Fruit fly (Drosophila melanogaster) whole organism, embryonic: Measurements from ENCODE around the gene CG4267.

ENCODE experiments used
- CG10321 ChIP-seq: fragments of 200-800 bp; sonication (Bioruptor generic); IDR thresholded peaks from 2 replicates; pipeline ENCODE4 v1.3.6; 2022; ENCODE audit warnings: missing biosample characterization, missing genetic modification characterization
- CG10959 ChIP-seq: fragments of 200-800 bp; sonication (Bioruptor generic); IDR thresholded peaks from 2 replicates; pipeline ENCODE4 v1.3.6; 2022; ENCODE audit warnings: missing biosample characterization, missing genetic modification characterization
- CG13287 ChIP-seq: fragments of 200-800 bp; sonication (Bioruptor generic); IDR thresholded peaks from 2 replicates; pipeline ENCODE4 v1.3.6; 2022; ENCODE audit warnings: missing biosample characterization, missing genetic modification characterization; ENCODE audit not compliant: partially characterized antibody
- CG14667 ChIP-seq: fragments of 200-800 bp; sonication (Bioruptor generic); IDR thresholded peaks from 2 replicates; pipeline ENCODE4 v1.3.6; 2022; ENCODE audit warnings: missing biosample characterization, missing genetic modification characterization
- CG14965 ChIP-seq: fragments of 200-800 bp; sonication (Bioruptor generic); optimal IDR thresholded peaks from 2 replicates; lab custom pipeline; 2016; ENCODE audit warnings: missing biosample characterization, missing genetic modification characterization, borderline replicate concordance
- CG1529 ChIP-seq: fragments of 200-800 bp; sonication (Bioruptor generic); optimal IDR thresholded peaks from 3 replicates; lab custom pipeline; 2018; ENCODE audit warnings: missing biosample characterization, missing genetic modification characterization
- CG1603 ChIP-seq: fragments of 200-800 bp; sonication (Bioruptor generic); optimal IDR thresholded peaks from 2 replicates; lab custom pipeline; 2019; ENCODE audit warnings: missing biosample characterization, mild to moderate bottlenecking, missing genetic modification characterization, moderate library complexity
- CG16815 ChIP-seq: fragments of 200-800 bp; sonication (Bioruptor generic); optimal IDR thresholded peaks from 3 replicates; lab custom pipeline; 2017; ENCODE audit warnings: missing biosample characterization, mild to moderate bottlenecking, missing genetic modification characterization
- CG2712 ChIP-seq: fragments of 200-800 bp; optimal IDR thresholded peaks from 3 replicates; lab custom pipeline; 2019; ENCODE audit warnings: missing biosample characterization, mild to moderate bottlenecking, missing genetic modification characterization, moderate library complexity
- CG32532 ChIP-seq: fragments of 200-800 bp; sonication (Bioruptor generic); IDR thresholded peaks from 2 replicates; pipeline ENCODE4 v1.3.6; 2022; ENCODE audit warnings: missing biosample characterization, missing genetic modification characterization
- CG3838 ChIP-seq: fragments of 200-800 bp; sonication (Bioruptor generic); optimal IDR thresholded peaks from 3 replicates; lab custom pipeline; 2016; ENCODE audit warnings: missing biosample characterization, missing genetic modification characterization
- CG4328 ChIP-seq: fragments of 200-800 bp; sonication (Bioruptor generic); optimal IDR thresholded peaks from 3 replicates; lab custom pipeline; 2017; ENCODE audit warnings: missing biosample characterization, missing genetic modification reagents, missing genetic modification characterization
- CG4707 ChIP-seq: fragments of 200-800 bp; sonication (Bioruptor generic); optimal IDR thresholded peaks from 2 replicates; lab custom pipeline; 2018; ENCODE audit warnings: missing biosample characterization, mild to moderate bottlenecking, missing genetic modification characterization, moderate library complexity
- CG4730 ChIP-seq: fragments of 200-800 bp; sonication (Bioruptor generic); IDR thresholded peaks from 2 replicates; pipeline ENCODE4 v1.3.6; 2022; ENCODE audit warnings: missing biosample characterization, missing genetic modification characterization
- CG6765 ChIP-seq: fragments of 200-800 bp; sonication (Bioruptor generic); optimal IDR thresholded peaks from 3 replicates; lab custom pipeline; 2017; ENCODE audit warnings: missing biosample characterization, mild to moderate bottlenecking, missing genetic modification characterization
- CG6813 ChIP-seq: fragments of 200-800 bp; sonication (Bioruptor generic); optimal IDR thresholded peaks from 2 replicates; lab custom pipeline; 2017; ENCODE audit warnings: missing biosample characterization, missing genetic modification characterization, mild to moderate bottlenecking, moderate library complexity, missing genetic modification reagents
- CG8944 ChIP-seq: fragments of 200-800 bp; sonication (Bioruptor generic); optimal IDR thresholded peaks from 3 replicates; lab custom pipeline; 2016; ENCODE audit warnings: missing biosample characterization, missing genetic modification characterization
- CoRest ChIP-seq: fragments of 200-800 bp; sonication (Bioruptor generic); optimal IDR thresholded peaks from 3 replicates; lab custom pipeline; 2018; ENCODE audit warnings: missing biosample characterization, mild to moderate bottlenecking, missing genetic modification characterization, moderate library complexity
- Ets65A ChIP-seq: fragments of 200-800 bp; sonication (Bioruptor generic); peaks from one replicate; lab custom pipeline; 2016; ENCODE audit warnings: missing biosample characterization, missing genetic modification characterization
- Fer2 ChIP-seq: fragments of 200-800 bp; sonication (Bioruptor generic); optimal IDR thresholded peaks from 2 replicates; lab custom pipeline; 2018; ENCODE audit warnings: missing biosample characterization, mild to moderate bottlenecking, missing genetic modification characterization, moderate library complexity
- HLH54F ChIP-seq: fragments of 200-800 bp; sonication (Bioruptor generic); optimal IDR thresholded peaks from 3 replicates; lab custom pipeline; 2016; ENCODE audit warnings: missing biosample characterization, missing genetic modification characterization
- HLHmδ ChIP-seq: fragments of 200-800 bp; sonication (Bioruptor generic); optimal IDR thresholded peaks from 2 replicates; lab custom pipeline; 2018; ENCODE audit warnings: missing biosample characterization, mild to moderate bottlenecking, missing genetic modification characterization, moderate library complexity
- Mad ChIP-seq: fragments of 200-800 bp; sonication (Bioruptor generic); optimal IDR thresholded peaks from 2 replicates; lab custom pipeline; 2016; ENCODE audit warnings: missing biosample characterization, missing genetic modification characterization
- Myb ChIP-seq: fragments of 200-800 bp; sonication (Bioruptor generic); optimal IDR thresholded peaks from 2 replicates; lab custom pipeline; 2016; ENCODE audit warnings: missing biosample characterization, missing genetic modification characterization
- PHDP ChIP-seq: fragments of 200-800 bp; sonication (Bioruptor generic); optimal IDR thresholded peaks from 3 replicates; lab custom pipeline; 2018; ENCODE audit warnings: missing biosample characterization, mild to moderate bottlenecking, missing genetic modification characterization, moderate library complexity
- Sox100B ChIP-seq: fragments of 200-800 bp; sonication (Bioruptor generic); optimal IDR thresholded peaks from 3 replicates; lab custom pipeline; 2018; ENCODE audit warnings: missing biosample characterization, mild to moderate bottlenecking, missing genetic modification characterization
- Stat92E ChIP-seq, 3 experiments: fragments of >200 bp in 2 of 3; fragments of 200-800 bp in 1 of 3; sonication (Bioruptor generic) in 1 of 3; optimal IDR thresholded peaks; 2 replicates each; lab custom pipeline; 2017 to 2019; ENCODE audit warnings: missing biosample characterization in 3 of 3, missing genetic modification characterization in 3 of 3, mild to moderate bottlenecking in 1 of 3, moderate library complexity in 1 of 3
- TFAM ChIP-seq: fragments of 200-800 bp; sonication (Bioruptor generic); optimal IDR thresholded peaks from 2 replicates; lab custom pipeline; 2017; ENCODE audit warnings: missing biosample characterization, missing genetic modification characterization, inconsistent platforms
- ap ChIP-seq: fragments of 200-800 bp; sonication (Bioruptor generic); IDR thresholded peaks from 2 replicates; pipeline ENCODE4 v1.3.6; 2022; ENCODE audit warnings: missing biosample characterization, missing genetic modification characterization
- cas ChIP-seq: fragments of 200-800 bp; sonication (Bioruptor generic); IDR thresholded peaks from 2 replicates; pipeline ENCODE4 v1.3.6; 2022; ENCODE audit warnings: missing biosample characterization, missing genetic modification characterization
- caup ChIP-seq: fragments of 200-800 bp; sonication (Bioruptor generic); optimal IDR thresholded peaks from 3 replicates; lab custom pipeline; 2017; ENCODE audit warnings: missing biosample characterization, mild to moderate bottlenecking, missing genetic modification characterization, moderate library complexity; ENCODE audit not compliant: severe bottlenecking
- crc ChIP-seq: fragments of 200-800 bp; sonication (Bioruptor generic); optimal IDR thresholded peaks from 2 replicates; lab custom pipeline; 2016; ENCODE audit warnings: missing biosample characterization, missing genetic modification characterization
- croc ChIP-seq: fragments of 200-800 bp; sonication (Bioruptor generic); conservative IDR thresholded peaks from 3 replicates; pipeline ENCODE4 v1.3.6; 2022; ENCODE audit warnings: missing biosample characterization, missing genetic modification characterization
- da ChIP-seq: fragments of 200-800 bp; sonication (Bioruptor generic); optimal IDR thresholded peaks from 2 replicates; lab custom pipeline; 2016; ENCODE audit warnings: missing biosample characterization, missing genetic modification characterization
- dan ChIP-seq: fragments of 200-800 bp; sonication (Bioruptor generic); IDR thresholded peaks from 2 replicates; pipeline ENCODE4 v1.3.6; 2022; ENCODE audit warnings: missing biosample characterization, missing genetic modification characterization
- dpn ChIP-seq, 2 experiments: fragments of 200-800 bp; sonication (Bioruptor generic); optimal IDR thresholded peaks; 3 replicates each; lab custom pipeline; 2016; ENCODE audit warnings: missing biosample characterization in 2 of 2, missing genetic modification characterization in 2 of 2
- eyg ChIP-seq: fragments of 200-800 bp; sonication (Bioruptor generic); optimal IDR thresholded peaks from 3 replicates; lab custom pipeline; 2016; ENCODE audit warnings: missing biosample characterization, missing genetic modification characterization
- gem ChIP-seq: fragments of 200-800 bp; sonication (Bioruptor generic); optimal IDR thresholded peaks from 2 replicates; lab custom pipeline; 2019; ENCODE audit warnings: missing biosample characterization, mild to moderate bottlenecking, missing genetic modification characterization, moderate library complexity
- jigr1 ChIP-seq: fragments of 200-800 bp; sonication (Bioruptor generic); IDR thresholded peaks from 3 replicates; pipeline ENCODE4 v1.3.6; 2022; ENCODE audit warnings: missing biosample characterization, missing genetic modification characterization
- kay ChIP-seq: fragments of 200-800 bp; sonication (Bioruptor generic); optimal IDR thresholded peaks from 2 replicates; lab custom pipeline; 2016; ENCODE audit warnings: missing biosample characterization, missing genetic modification characterization
- oc ChIP-seq: fragments of 200-800 bp; sonication (Bioruptor generic); optimal IDR thresholded peaks from 2 replicates; lab custom pipeline; 2018; ENCODE audit warnings: missing biosample characterization, mild to moderate bottlenecking, missing genetic modification characterization, moderate library complexity
- phol ChIP-seq: fragments of 200-800 bp; sonication (Bioruptor generic); optimal IDR thresholded peaks from 3 replicates; lab custom pipeline; 2018; ENCODE audit warnings: missing biosample characterization, mild to moderate bottlenecking, missing genetic modification characterization, moderate library complexity
- psq ChIP-seq: fragments of 200-800 bp; sonication (Bioruptor generic); optimal IDR thresholded peaks from 2 replicates; lab custom pipeline; 2017; ENCODE audit warnings: missing biosample characterization, missing genetic modification characterization
- salm ChIP-seq: fragments of 200-800 bp; sonication (Bioruptor generic); optimal IDR thresholded peaks from 2 replicates; lab custom pipeline; 2018; ENCODE audit warnings: missing biosample characterization, mild to moderate bottlenecking, missing genetic modification characterization
- scrt ChIP-seq: fragments of 200-800 bp; sonication (Bioruptor generic); optimal IDR thresholded peaks from 2 replicates; lab custom pipeline; 2018; ENCODE audit warnings: missing biosample characterization, mild to moderate bottlenecking, missing genetic modification characterization, moderate library complexity
- ssp ChIP-seq: fragments of 200-800 bp; sonication (Bioruptor generic); IDR thresholded peaks from 2 replicates; pipeline ENCODE4 v1.3.6; 2022; ENCODE audit warnings: missing biosample characterization, missing genetic modification characterization
- trem ChIP-seq: fragments of 200-800 bp; optimal IDR thresholded peaks from 3 replicates; lab custom pipeline; 2019; ENCODE audit warnings: missing biosample characterization, mild to moderate bottlenecking, missing genetic modification characterization, moderate library complexity
- unpg ChIP-seq: fragments of 200-800 bp; sonication (Bioruptor generic); optimal IDR thresholded peaks from 3 replicates; lab custom pipeline; 2018; ENCODE audit warnings: missing biosample characterization, mild to moderate bottlenecking, missing genetic modification characterization, moderate library complexity
- wor ChIP-seq: fragments of 200-800 bp; sonication (Bioruptor generic); IDR thresholded peaks from 2 replicates; pipeline ENCODE4 v1.3.6; 2022; ENCODE audit warnings: missing biosample characterization, missing genetic modification characterization
- zfh1 ChIP-seq: fragments of 200-800 bp; sonication (Bioruptor generic); IDR thresholded peaks from 3 replicates; pipeline ENCODE4 v1.3.6; 2022; ENCODE audit warnings: missing biosample characterization, missing genetic modification characterization
- zfh2 ChIP-seq: fragments of 200-800 bp; sonication (Bioruptor generic); optimal IDR thresholded peaks from 2 replicates; lab custom pipeline; 2016; ENCODE audit warnings: missing biosample characterization, missing genetic modification characterization

Gene CG4267

dm6 chr2L:2193357-2193780, 48.8 kb upstream of the CG4267 start:
- peak; percentile 9 for TF ChIP-seq CG4328 (GFP tag; lab: Kevin White, UChicago)
- TF ChIP-seq CG8944 (GFP tag; lab: Kevin White, UChicago) = no peak
- no peak for TF ChIP-seq phol (tag; lab: Kevin White, UChicago)
- TF ChIP-seq oc (tag; lab: Kevin White, UChicago) = peak; percentile 76
- TF ChIP-seq scrt = peak; percentile 37
- peak in 1 of 2 experiments; percentile 52 for TF ChIP-seq dpn (GFP tag; optimal IDR thresholded peaks at IDR 0.05; lab: Kevin White, UChicago)
- no peak for TF ChIP-seq wor
- TF ChIP-seq caup (GFP tag; lab: Kevin White, UChicago) = peak; percentile 53
- no peak for TF ChIP-seq CG4730 (GFP tag; lab: Robert Waterston, UW)
- TF ChIP-seq PHDP (tag; lab: Kevin White, UChicago) = peak; percentile 21
- TF ChIP-seq CG32532 (GFP tag; lab: Robert Waterston, UW) = no peak
- TF ChIP-seq crc (GFP tag; lab: Kevin White, UChicago) = no peak
- no peak for TF ChIP-seq CG3838 (GFP tag; lab: Kevin White, UChicago)
- peak; percentile 42 for TF ChIP-seq CG2712 (tag; lab: Kevin White, UChicago)
- TF ChIP-seq TFAM = no peak
- no peak for TF ChIP-seq zfh2 (GFP tag; lab: Kevin White, UChicago)
- peak; percentile 57 for TF ChIP-seq CG6813 (GFP tag; lab: Kevin White, UChicago)
- TF ChIP-seq CG16815 (GFP tag; lab: Kevin White, UChicago) = no peak
- TF ChIP-seq CG1603 (tag; lab: Kevin White, UChicago) = peak; percentile 65
- no peak for TF ChIP-seq HLH54F (GFP tag; lab: Kevin White, UChicago)
- TF ChIP-seq Mad (GFP tag; lab: Kevin White, UChicago) = peak; percentile 30
- no peak for TF ChIP-seq ssp
- no peak for TF ChIP-seq HLHmδ
- TF ChIP-seq CoRest (tag; lab: Kevin White, UChicago) = peak; percentile 52
- no peak for TF ChIP-seq CG10321
- no peak for TF ChIP-seq CG10959
- peak; percentile 28 for TF ChIP-seq CG1529 (GFP tag; lab: Kevin White, UChicago)
- TF ChIP-seq CG6765 (GFP tag; lab: Kevin White, UChicago) = no peak
- TF ChIP-seq kay (GFP tag; lab: Kevin White, UChicago) = peak; percentile 18
- no peak for TF ChIP-seq psq (GFP tag; lab: Kevin White, UChicago)
- no peak for TF ChIP-seq Sox100B (GFP tag; lab: Kevin White, UChicago)
- no peak for TF ChIP-seq ap (GFP tag; lab: Robert Waterston, UW)
- TF ChIP-seq unpg (GFP tag; lab: Kevin White, UChicago) = peak; percentile 25
- no peak for TF ChIP-seq gem (tag; lab: Kevin White, UChicago)
- TF ChIP-seq Stat92E (GFP tag; optimal IDR thresholded peaks at IDR 0.05; lab: Kevin White, UChicago) = peak in 1 of 3 experiments; percentile 89
- TF ChIP-seq da = no peak
- TF ChIP-seq cas = no peak
- no peak for TF ChIP-seq dan (GFP tag; lab: Robert Waterston, UW)
- no peak for TF ChIP-seq CG14965 (GFP tag; lab: Kevin White, UChicago)
- peak; percentile 38 for TF ChIP-seq salm (tag; lab: Kevin White, UChicago)
- TF ChIP-seq trem = peak; percentile 31
- no peak for TF ChIP-seq Ets65A (GFP tag; lab: Kevin White, UChicago)
- TF ChIP-seq jigr1 (GFP tag; lab: Robert Waterston, UW) = no peak
- TF ChIP-seq croc (GFP tag; lab: Robert Waterston, UW) = no peak
- no peak for TF ChIP-seq Fer2 (tag; lab: Kevin White, UChicago)
- TF ChIP-seq CG14667 (GFP tag; lab: Robert Waterston, UW) = no peak
- TF ChIP-seq eyg (GFP tag; lab: Kevin White, UChicago) = no peak
- peak; percentile 98 for TF ChIP-seq Myb (GFP tag; lab: Kevin White, UChicago)
- TF ChIP-seq CG4707 (GFP tag; lab: Kevin White, UChicago) = no peak
- TF ChIP-seq zfh1 (GFP tag; lab: Robert Waterston, UW) = no peak
- no peak for TF ChIP-seq CG13287 (GFP tag; lab: Robert Waterston, UW)
